Worm (Caenorhabditis elegans) whole organism, L1 larva: ENCODE data around the gene C23H4.8.

Experiments used
- ces-1 ChIP-seq: fragments of 150-350 bp; optimal IDR thresholded peaks from 2 replicates; lab custom pipeline; 2014; ENCODE audit warnings: missing biosample characterization, missing genetic modification reagents, missing genetic modification characterization
- nhr-77 ChIP-seq: fragments of 150-350 bp; optimal IDR thresholded peaks from 2 replicates; lab custom pipeline; 2014; ENCODE audit warnings: missing biosample characterization, missing genetic modification characterization
- rnt-1 ChIP-seq: sonication (generic microtip); optimal IDR thresholded peaks from 2 replicates; lab custom pipeline; 2016; ENCODE audit warnings: mild to moderate bottlenecking, missing genetic modification characterization, moderate library complexity, missing compliant biosample characterization

DNA sequence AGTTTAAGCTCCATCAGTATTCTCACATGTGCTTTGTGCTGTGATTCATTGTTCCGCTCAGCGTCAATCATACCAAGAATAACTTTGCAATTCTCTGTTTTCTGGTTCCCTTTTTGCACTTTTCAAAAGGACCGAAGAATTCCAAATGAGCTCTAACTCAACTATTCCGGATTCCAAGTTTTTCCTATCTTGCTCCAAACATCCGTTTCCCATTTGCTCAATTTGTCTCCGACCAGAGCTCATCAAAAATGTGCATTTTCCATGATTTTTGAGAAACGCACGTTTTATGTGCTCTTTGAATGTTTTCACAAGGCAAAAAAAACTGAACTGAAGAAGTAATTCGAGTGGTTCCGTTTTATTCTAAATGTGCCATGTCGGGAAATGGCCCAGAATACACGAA, 18.7 kb upstream of the C23H4.8 start:
- no peak for TF ChIP-seq ces-1 (GFP tag; lab: Kevin White, UChicago)
- no peak for TF ChIP-seq rnt-1 (tag; lab: Kevin White, UChicago)
- no peak for TF ChIP-seq nhr-77 (tag; lab: Kevin White, UChicago)
